Fruit fly (Drosophila melanogaster) whole organism, embryonic: ENCODE results near the gene Acp29AB.

Experiments used
- Antp ChIP-seq: fragments of 200-800 bp; sonication (Bioruptor generic); optimal IDR thresholded peaks from 3 replicates; lab custom pipeline; 2016; ENCODE audit warnings: missing biosample characterization, missing genetic modification characterization
- Bgb ChIP-seq: fragments of 200-800 bp; sonication (Bioruptor generic); IDR thresholded peaks from 2 replicates; pipeline ENCODE4 v1.3.6; 2022; ENCODE audit warnings: missing biosample characterization, missing genetic modification characterization; ENCODE audit not compliant: partially characterized antibody
- CG10431 ChIP-seq: fragments of 200-800 bp; sonication (Bioruptor generic); optimal IDR thresholded peaks from 3 replicates; lab custom pipeline; 2018; ENCODE audit warnings: missing biosample characterization, mild to moderate bottlenecking, missing genetic modification characterization
- CG13775 ChIP-seq: fragments of 200-800 bp; sonication (Bioruptor generic); optimal IDR thresholded peaks from 3 replicates; lab custom pipeline; 2017; ENCODE audit warnings: missing biosample characterization, mild to moderate bottlenecking, missing genetic modification characterization
- CG14014 ChIP-seq: fragments of 200-800 bp; sonication (Bioruptor generic); IDR thresholded peaks from 2 replicates; pipeline ENCODE4 v1.3.6; 2022; ENCODE audit warnings: missing biosample characterization, missing genetic modification characterization
- CG14441 ChIP-seq: fragments of 200-800 bp; sonication (Bioruptor generic); IDR thresholded peaks from 2 replicates; pipeline ENCODE4 v1.3.6; 2022; ENCODE audit warnings: missing biosample characterization, missing genetic modification characterization
- CG15514 ChIP-seq: fragments of 200-800 bp; sonication (Bioruptor generic); optimal IDR thresholded peaks from 3 replicates; lab custom pipeline; 2017; ENCODE audit warnings: missing biosample characterization, missing genetic modification characterization, mild to moderate bottlenecking, moderate library complexity, missing genetic modification reagents
- CG15696 ChIP-seq: fragments of 200-800 bp; sonication (Bioruptor generic); optimal IDR thresholded peaks from 2 replicates; lab custom pipeline; 2019; ENCODE audit warnings: missing biosample characterization, mild to moderate bottlenecking, missing genetic modification characterization, moderate library complexity
- CG16779 ChIP-seq: fragments of 200-800 bp; sonication (Bioruptor generic); IDR thresholded peaks from 2 replicates; pipeline ENCODE4 v1.3.6; 2022; ENCODE audit warnings: missing biosample characterization, missing genetic modification characterization
- CG18011 ChIP-seq: fragments of 200-800 bp; sonication (Bioruptor generic); optimal IDR thresholded peaks from 2 replicates; lab custom pipeline; 2017; ENCODE audit warnings: missing biosample characterization, missing genetic modification characterization, mild to moderate bottlenecking, moderate library complexity, missing genotype
- CG2202 ChIP-seq: fragments of 200-800 bp; sonication (Bioruptor generic); optimal IDR thresholded peaks from 2 replicates; lab custom pipeline; 2018; ENCODE audit warnings: missing biosample characterization, mild to moderate bottlenecking, missing genetic modification characterization
- CG2712 ChIP-seq: fragments of 200-800 bp; optimal IDR thresholded peaks from 3 replicates; lab custom pipeline; 2019; ENCODE audit warnings: missing biosample characterization, mild to moderate bottlenecking, missing genetic modification characterization, moderate library complexity
- CG32772 ChIP-seq: fragments of 200-800 bp; sonication (Bioruptor generic); IDR thresholded peaks from 2 replicates; pipeline ENCODE4 v1.3.6; 2022; ENCODE audit warnings: missing biosample characterization, missing genetic modification characterization
- CG5245 ChIP-seq: fragments of 200-800 bp; sonication (Bioruptor generic); optimal IDR thresholded peaks from 3 replicates; lab custom pipeline; 2016; ENCODE audit warnings: missing biosample characterization, missing genetic modification characterization
- CG9727 ChIP-seq: fragments of 200-800 bp; sonication (Bioruptor generic); optimal IDR thresholded peaks from 3 replicates; lab custom pipeline; 2017; ENCODE audit warnings: missing biosample characterization, mild to moderate bottlenecking, missing genetic modification characterization
- CG9876 ChIP-seq: fragments of 200-800 bp; sonication (Bioruptor generic); optimal IDR thresholded peaks from 2 replicates; lab custom pipeline; 2016; ENCODE audit warnings: missing biosample characterization, missing genetic modification characterization
- Hey ChIP-seq: fragments of 200-800 bp; sonication (Bioruptor generic); optimal IDR thresholded peaks from 3 replicates; lab custom pipeline; 2018; ENCODE audit warnings: missing biosample characterization, mild to moderate bottlenecking, missing genetic modification characterization
- HmgZ ChIP-seq: fragments of 200-800 bp; sonication (Bioruptor generic); optimal IDR thresholded peaks from 2 replicates; lab custom pipeline; 2018; ENCODE audit warnings: missing biosample characterization, mild to moderate bottlenecking, missing genetic modification characterization
- Hr51 ChIP-seq, 2 experiments: fragments of 200-800 bp; sonication (Bioruptor generic); optimal IDR thresholded peaks; 2 replicates in 1 of 2; 3 replicates in 1 of 2; lab custom pipeline; 2016 to 2018; ENCODE audit warnings: missing biosample characterization in 2 of 2, missing genetic modification characterization in 2 of 2, mild to moderate bottlenecking in 1 of 2, moderate library complexity in 1 of 2
- Max ChIP-seq: fragments of 200-800 bp; sonication (Bioruptor generic); optimal IDR thresholded peaks from 2 replicates; lab custom pipeline; 2016; ENCODE audit warnings: missing biosample characterization, mild to moderate bottlenecking, missing genetic modification characterization
- Myb ChIP-seq: fragments of 200-800 bp; sonication (Bioruptor generic); optimal IDR thresholded peaks from 2 replicates; lab custom pipeline; 2016; ENCODE audit warnings: missing biosample characterization, missing genetic modification characterization
- Neu2 ChIP-seq: fragments of 200-800 bp; sonication (Bioruptor generic); optimal IDR thresholded peaks from 3 replicates; lab custom pipeline; 2016; ENCODE audit warnings: missing biosample characterization, missing genetic modification characterization, borderline replicate concordance
- PHDP ChIP-seq: fragments of 200-800 bp; sonication (Bioruptor generic); optimal IDR thresholded peaks from 3 replicates; lab custom pipeline; 2018; ENCODE audit warnings: missing biosample characterization, mild to moderate bottlenecking, missing genetic modification characterization, moderate library complexity
- Pdp1 ChIP-seq, 2 experiments: fragments of 200-800 bp; sonication (Bioruptor generic); optimal IDR thresholded peaks; 3 replicates each; lab custom pipeline; 2016; ENCODE audit warnings: missing biosample characterization in 2 of 2, missing genetic modification characterization in 2 of 2, mild to moderate bottlenecking in 1 of 2, moderate library complexity in 1 of 2
- Rx ChIP-seq: fragments of 200-800 bp; sonication (Bioruptor generic); IDR thresholded peaks from 2 replicates; pipeline ENCODE4 v1.3.6; 2022; ENCODE audit warnings: missing biosample characterization, missing genetic modification characterization
- Scr ChIP-seq: fragments of 200-800 bp; sonication (Bioruptor generic); IDR thresholded peaks from 2 replicates; pipeline ENCODE4 v1.3.6; 2022; ENCODE audit warnings: missing biosample characterization, missing genetic modification characterization; ENCODE audit not compliant: partially characterized antibody
- Sry-δ ChIP-seq: fragments of 200-800 bp; sonication (Bioruptor generic); optimal IDR thresholded peaks from 2 replicates; lab custom pipeline; 2016; ENCODE audit warnings: missing biosample characterization, missing genetic modification characterization
- ara ChIP-seq: fragments of 200-800 bp; sonication (Bioruptor generic); IDR thresholded peaks from 2 replicates; pipeline ENCODE4 v1.3.6; 2022; ENCODE audit warnings: missing biosample characterization, missing genetic modification characterization
- ato ChIP-seq: fragments of 200-800 bp; sonication (Bioruptor generic); IDR thresholded peaks from 2 replicates; pipeline ENCODE4 v1.3.6; 2022; ENCODE audit warnings: missing biosample characterization, missing genetic modification characterization; ENCODE audit not compliant: partially characterized antibody
- br ChIP-seq: fragments of >200 bp; optimal IDR thresholded peaks from 2 replicates; lab custom pipeline; 2017
- croc ChIP-seq: fragments of 200-800 bp; sonication (Bioruptor generic); conservative IDR thresholded peaks from 3 replicates; pipeline ENCODE4 v1.3.6; 2022; ENCODE audit warnings: missing biosample characterization, missing genetic modification characterization
- esg ChIP-seq: fragments of 200-800 bp; sonication (Bioruptor generic); conservative IDR thresholded peaks from 2 replicates; pipeline ENCODE4 v1.3.6; 2022; ENCODE audit warnings: missing biosample characterization, missing genetic modification characterization
- ftz-f1 ChIP-seq: fragments of 200-800 bp; sonication (Bioruptor generic); optimal IDR thresholded peaks from 2 replicates; lab custom pipeline; 2016; ENCODE audit warnings: missing biosample characterization, missing genetic modification characterization
- fu2 ChIP-seq: fragments of 200-800 bp; sonication (Bioruptor generic); optimal IDR thresholded peaks from 2 replicates; lab custom pipeline; 2016; ENCODE audit warnings: missing biosample characterization, missing genetic modification characterization
- gcm ChIP-seq: fragments of 200-800 bp; sonication (Bioruptor generic); optimal IDR thresholded peaks from 2 replicates; lab custom pipeline; 2019; ENCODE audit warnings: missing biosample characterization, mild to moderate bottlenecking, missing genetic modification characterization, moderate library complexity
- grn ChIP-seq: fragments of 200-800 bp; sonication (Bioruptor generic); optimal IDR thresholded peaks from 3 replicates; lab custom pipeline; 2017; ENCODE audit warnings: missing biosample characterization, missing genetic modification characterization
- gsb ChIP-seq: fragments of 200-800 bp; sonication (Bioruptor generic); IDR thresholded peaks from 2 replicates; pipeline ENCODE4 v1.3.6; 2022; ENCODE audit warnings: missing biosample characterization, missing genetic modification characterization
- gsb-n ChIP-seq: fragments of 200-800 bp; sonication (Bioruptor generic); optimal IDR thresholded peaks from 3 replicates; lab custom pipeline; 2018; ENCODE audit warnings: missing biosample characterization, mild to moderate bottlenecking, missing genetic modification characterization
- gt ChIP-seq: fragments of 200-800 bp; sonication (Bioruptor generic); IDR thresholded peaks from 2 replicates; pipeline ENCODE4 v1.3.6; 2022; ENCODE audit warnings: missing biosample characterization, missing genetic modification characterization
- hbn ChIP-seq: fragments of 200-800 bp; sonication (Bioruptor generic); IDR thresholded peaks from 2 replicates; pipeline ENCODE4 v1.3.6; 2022; ENCODE audit warnings: missing biosample characterization, missing genetic modification characterization; ENCODE audit not compliant: partially characterized antibody
- her ChIP-seq: fragments of 200-800 bp; sonication (Bioruptor generic); optimal IDR thresholded peaks from 2 replicates; lab custom pipeline; 2016; ENCODE audit warnings: missing biosample characterization, missing genetic modification characterization
- jing ChIP-seq: fragments of 200-800 bp; sonication (Bioruptor generic); optimal IDR thresholded peaks from 2 replicates; lab custom pipeline; 2018; ENCODE audit warnings: missing biosample characterization, mild to moderate bottlenecking, missing genetic modification characterization
- phol ChIP-seq: fragments of 200-800 bp; sonication (Bioruptor generic); optimal IDR thresholded peaks from 3 replicates; lab custom pipeline; 2018; ENCODE audit warnings: missing biosample characterization, mild to moderate bottlenecking, missing genetic modification characterization, moderate library complexity
- sc ChIP-seq, 3 experiments: fragments of >200 bp in 2 of 3; fragments of 200-800 bp in 1 of 3; sonication (Bioruptor generic) in 1 of 3; optimal IDR thresholded peaks; 2 replicates in 2 of 3; 3 replicates in 1 of 3; lab custom pipeline; 2017; ENCODE audit warnings: mild to moderate bottlenecking in 1 of 3, missing biosample characterization in 1 of 3, missing genetic modification characterization in 1 of 3, missing genetic modification reagents in 1 of 3
- so ChIP-seq: fragments of 200-800 bp; sonication (Bioruptor generic); IDR thresholded peaks from 3 replicates; pipeline ENCODE4 v1.3.6; 2022; ENCODE audit warnings: missing biosample characterization, missing genetic modification characterization
- sug ChIP-seq: fragments of 200-800 bp; optimal IDR thresholded peaks from 2 replicates; lab custom pipeline; 2019; ENCODE audit warnings: missing biosample characterization, mild to moderate bottlenecking, missing genetic modification characterization, moderate library complexity
- tx ChIP-seq: fragments of 200-800 bp; sonication (Bioruptor generic); optimal IDR thresholded peaks from 2 replicates; lab custom pipeline; 2016; ENCODE audit warnings: missing biosample characterization, missing genetic modification characterization
- unpg ChIP-seq: fragments of 200-800 bp; sonication (Bioruptor generic); optimal IDR thresholded peaks from 3 replicates; lab custom pipeline; 2018; ENCODE audit warnings: missing biosample characterization, mild to moderate bottlenecking, missing genetic modification characterization, moderate library complexity

Acp29AB gene

DNA sequence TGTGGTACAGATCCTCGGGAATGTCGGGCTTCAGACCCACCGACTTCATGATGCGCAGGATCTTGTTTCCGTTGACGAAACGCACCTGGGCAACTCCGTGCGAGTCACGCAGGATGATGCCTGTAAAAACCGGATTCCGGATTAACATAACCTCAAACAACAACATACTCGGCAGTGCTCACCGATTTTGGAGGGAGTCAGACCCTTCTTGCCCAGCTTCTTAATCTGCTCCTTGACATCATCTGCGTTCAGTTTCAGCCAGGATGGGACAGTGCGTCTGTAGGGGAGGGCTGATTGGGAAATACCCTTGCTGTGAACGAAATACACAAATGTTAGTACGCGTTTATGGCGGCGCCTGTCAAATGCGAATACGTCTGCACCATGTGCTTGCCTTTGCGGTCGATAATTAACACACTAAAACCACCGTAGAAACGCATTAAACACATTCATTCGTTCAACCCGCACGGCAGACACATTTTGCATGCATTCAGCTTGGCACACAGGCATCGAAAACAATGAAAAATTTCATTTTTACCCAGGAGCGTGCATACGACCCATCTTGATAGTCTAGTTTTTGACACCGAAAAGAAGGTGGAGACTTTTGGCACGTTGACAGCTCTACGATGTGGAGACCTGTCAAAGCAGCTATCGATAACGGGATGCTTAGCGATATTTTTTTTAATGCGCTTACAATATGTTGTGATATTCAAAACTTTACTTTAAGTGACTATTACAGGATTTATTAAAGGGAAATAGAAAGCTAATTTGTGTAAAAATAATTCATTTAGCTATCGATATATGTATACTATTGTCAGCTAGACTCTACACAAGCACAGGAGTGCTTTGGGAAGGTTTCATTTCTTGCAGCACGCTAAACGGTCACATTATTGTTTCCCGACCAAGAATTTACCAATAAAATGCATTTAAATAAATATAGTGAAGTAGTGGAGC is 28.7 kb downstream of the Acp29AB start, which contains the start of the genes RpS13 and CSN8 (continued):
- no peak for TF ChIP-seq sc (optimal IDR thresholded peaks at IDR 0.05; lab: Kevin White, UChicago)
- TF ChIP-seq sc (GFP tag; optimal IDR thresholded peaks at IDR 0.05; lab: Kevin White, UChicago) = no peak
- TF ChIP-seq gsb-n = no peak
- TF ChIP-seq gcm = peak; percentile 3
- no peak for TF ChIP-seq Antp (GFP tag; lab: Kevin White, UChicago)
- TF ChIP-seq Max (GFP tag; lab: Kevin White, UChicago) = no peak
- no peak for TF ChIP-seq her (GFP tag; lab: Kevin White, UChicago)
- no peak for TF ChIP-seq CG10431 (GFP tag; lab: Kevin White, UChicago)
- no peak for TF ChIP-seq CG5245 (GFP tag; lab: Kevin White, UChicago)
- TF ChIP-seq Sry-δ (GFP tag; lab: Kevin White, UChicago) = peak; percentile 88
- peak; percentile 26 for TF ChIP-seq grn
- TF ChIP-seq ara (GFP tag; lab: Robert Waterston, UW) = no peak
- TF ChIP-seq so (GFP tag; lab: Robert Waterston, UW) = no peak
- no peak for TF ChIP-seq CG32772
- peak; percentile 36 for TF ChIP-seq HmgZ (tag; lab: Kevin White, UChicago)
- peak; percentile 29 for TF ChIP-seq Myb (GFP tag; lab: Kevin White, UChicago)
- no peak for TF ChIP-seq fu2 (GFP tag; lab: Kevin White, UChicago)
- TF ChIP-seq Pdp1 (GFP tag; optimal IDR thresholded peaks at IDR 0.05; lab: Kevin White, UChicago) = peak in 1 of 2 experiments; percentile 9
- no peak for TF ChIP-seq CG9876 (GFP tag; lab: Kevin White, UChicago)
- no peak for TF ChIP-seq esg (GFP tag; lab: Robert Waterston, UW)
- TF ChIP-seq gsb (GFP tag; lab: Robert Waterston, UW) = no peak
- no peak for TF ChIP-seq ftz-f1 (GFP tag; lab: Kevin White, UChicago)
- TF ChIP-seq br (lab: Kevin White, UChicago) = no peak
- TF ChIP-seq croc (GFP tag; lab: Robert Waterston, UW) = no peak
- peak; percentile 33 for TF ChIP-seq CG2712
- no peak for TF ChIP-seq CG15696
- peak in 1 of 2 experiments; percentile 6 for TF ChIP-seq Hr51 (GFP tag; optimal IDR thresholded peaks at IDR 0.05; lab: Kevin White, UChicago)
- TF ChIP-seq Rx (GFP tag; lab: Robert Waterston, UW) = no peak
- TF ChIP-seq hbn (GFP tag; lab: Robert Waterston, UW) = peak; percentile 93
- TF ChIP-seq sug (tag; lab: Kevin White, UChicago) = peak; percentile 55
- TF ChIP-seq jing (GFP tag; lab: Kevin White, UChicago) = no peak
- peak; percentile 98 for TF ChIP-seq Scr (GFP tag; lab: Robert Waterston, UW)
- TF ChIP-seq CG16779 (GFP tag; lab: Robert Waterston, UW) = 0 out of 2 replicates have a peak, but pooled peaks have one; percentile 31
- peak; percentile 23 for TF ChIP-seq PHDP (tag; lab: Kevin White, UChicago)
- peak; percentile 94 for TF ChIP-seq CG18011
- TF ChIP-seq Hey (tag; lab: Kevin White, UChicago) = no peak
- no peak for TF ChIP-seq Neu2 (GFP tag; lab: Kevin White, UChicago)
- peak; percentile 27 for TF ChIP-seq unpg (GFP tag; lab: Kevin White, UChicago)
- TF ChIP-seq CG13775 (GFP tag; lab: Kevin White, UChicago) = peak; percentile 27
- peak; percentile 60 for TF ChIP-seq CG15514
- TF ChIP-seq CG9727 (GFP tag; lab: Kevin White, UChicago) = peak; percentile 31
- no peak for TF ChIP-seq tx
- TF ChIP-seq ato = peak; percentile 75
- no peak for TF ChIP-seq gt
- TF ChIP-seq phol (tag; lab: Kevin White, UChicago) = peak; percentile 70
- no peak for TF ChIP-seq CG2202 (tag; lab: Kevin White, UChicago)
- no peak for TF ChIP-seq CG14014
- TF ChIP-seq Bgb = peak; percentile 90
- no peak for TF ChIP-seq CG14441 (GFP tag; lab: Robert Waterston, UW)
